Fruit fly (Drosophila melanogaster) whole organism: ENCODE measurements around the gene CG43739.
A peak's percentile ranks its signal among the peaks of the same experiment; 100 is the strongest.

Source experiments
- CG8478 ChIP-seq: fragments of >200 bp; optimal IDR thresholded peaks from 2 replicates; lab custom pipeline; 2018; ENCODE audit warnings: inconsistent platforms
- Dll ChIP-seq: fragments of >200 bp; optimal IDR thresholded peaks from 2 replicates; lab custom pipeline; 2017
- EcR ChIP-seq, 2 experiments: fragments of >200 bp; optimal IDR thresholded peaks; 2 replicates each; lab custom pipeline; 2017; ENCODE audit warnings: missing biosample characterization in 2 of 2, missing genetic modification characterization in 2 of 2, missing genetic modification reagents in 2 of 2
- pan ChIP-seq: fragments of >200 bp; optimal IDR thresholded peaks from 2 replicates; lab custom pipeline; 2017
- psq ChIP-seq: fragments of >200 bp; optimal IDR thresholded peaks from 2 replicates; lab custom pipeline; 2017
- usp ChIP-seq: fragments of >200 bp; optimal IDR thresholded peaks from 2 replicates; lab custom pipeline; 2017; ENCODE audit warnings: missing biosample characterization, missing genetic modification characterization, mixed read lengths

CG43739 gene

dm6 chr2L:20942206-20942863, 23.6 kb upstream of the CG43739 start:
- no peak for TF ChIP-seq psq
- TF ChIP-seq usp (GFP tag; lab: Kevin White, UChicago), result no peak
- TF ChIP-seq pan (lab: Kevin White, UChicago), result no peak
- TF ChIP-seq EcR (GFP tag; optimal IDR thresholded peaks at IDR 0.05; lab: Kevin White, UChicago), result no peak
- no peak for TF ChIP-seq CG8478 (lab: Kevin White, UChicago)
- TF ChIP-seq Dll (lab: Kevin White, UChicago), result no peak

DNA sequence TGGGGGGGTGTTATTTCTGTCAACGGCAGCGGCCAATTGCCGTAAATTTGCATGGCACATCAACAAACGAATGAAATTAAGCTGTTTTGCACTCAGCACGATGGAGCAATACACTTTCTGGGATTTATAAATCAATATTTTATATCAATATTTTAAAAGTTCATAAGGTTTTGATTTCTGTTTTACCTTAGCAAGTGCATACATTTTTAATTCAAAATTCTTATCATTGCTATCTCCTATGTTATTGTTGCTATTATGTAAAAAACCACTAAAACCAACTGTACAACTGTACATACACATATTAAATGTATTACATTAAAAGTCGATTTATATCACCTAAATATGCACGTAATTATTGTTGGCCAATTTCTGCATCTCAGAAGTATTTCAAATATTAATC, 22.0 kb upstream of the CG43739 start:
- TF ChIP-seq usp (GFP tag; lab: Kevin White, UChicago) (no peak), Dll (lab: Kevin White, UChicago) (no peak), psq (no peak), pan (lab: Kevin White, UChicago) (no peak), CG8478 (lab: Kevin White, UChicago) (no peak), EcR (GFP tag; optimal IDR thresholded peaks at IDR 0.05; lab: Kevin White, UChicago) (no peak)

dm6 chr2L:20939632-20940031, 20.9 kb upstream of the CG43739 start:
- TF ChIP-seq Dll (lab: Kevin White, UChicago) (no peak), psq (no peak)

DNA sequence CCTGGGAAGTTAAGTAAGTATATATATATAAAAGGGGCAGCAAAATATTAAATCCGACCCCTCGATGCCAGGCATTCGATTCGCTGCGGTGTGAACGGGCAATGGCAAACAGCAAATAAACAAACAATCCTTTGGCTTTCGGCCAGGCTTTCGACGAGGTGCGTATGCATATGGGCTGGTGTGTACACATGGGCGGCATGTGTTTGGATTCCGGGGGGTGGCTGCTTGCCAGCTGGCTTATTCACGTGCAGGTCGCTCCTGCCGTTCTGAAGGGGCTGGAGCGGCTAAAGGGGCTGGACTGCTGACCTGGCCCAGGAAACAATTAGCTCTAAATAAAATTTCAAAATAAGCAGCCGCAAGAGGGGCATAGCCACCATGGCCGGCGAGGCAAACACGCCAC, 18.7 kb upstream of the CG43739 start:
- no peak for TF ChIP-seq usp (GFP tag; lab: Kevin White, UChicago)
- no peak for TF ChIP-seq EcR (GFP tag; optimal IDR thresholded peaks at IDR 0.05; lab: Kevin White, UChicago)
- TF ChIP-seq pan (lab: Kevin White, UChicago), result no peak
- no peak for TF ChIP-seq psq
- no peak for TF ChIP-seq CG8478 (lab: Kevin White, UChicago)
- no peak for TF ChIP-seq Dll (lab: Kevin White, UChicago)

dm6 chr2L:20936420-20936819, 17.7 kb upstream of the CG43739 start:
- no peak for TF ChIP-seq CG8478 (lab: Kevin White, UChicago)
- no peak for TF ChIP-seq Dll (lab: Kevin White, UChicago)
- no peak for TF ChIP-seq psq
- TF ChIP-seq EcR (GFP tag; optimal IDR thresholded peaks at IDR 0.05; lab: Kevin White, UChicago), result no peak

DNA sequence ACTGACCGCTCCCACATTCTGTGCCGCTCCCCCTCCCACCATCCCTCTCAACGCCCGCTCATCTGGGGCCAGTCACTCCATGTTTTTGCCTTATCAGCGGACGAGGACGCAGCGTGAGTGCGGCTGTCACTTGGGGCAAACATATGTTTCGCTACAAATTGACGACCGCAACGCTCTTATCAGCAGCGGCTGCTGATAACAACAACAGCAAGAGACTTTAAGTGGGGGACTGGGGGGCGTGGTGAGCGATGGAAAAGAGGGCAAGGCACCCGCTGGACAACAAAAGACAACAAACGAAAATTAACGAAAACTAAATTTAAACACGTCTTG, 17.3 kb upstream of the CG43739 start:
- TF ChIP-seq EcR (GFP tag; optimal IDR thresholded peaks at IDR 0.05; lab: Kevin White, UChicago) (peak; percentile 58 to 79), usp (GFP tag; lab: Kevin White, UChicago) (no peak)

DNA sequence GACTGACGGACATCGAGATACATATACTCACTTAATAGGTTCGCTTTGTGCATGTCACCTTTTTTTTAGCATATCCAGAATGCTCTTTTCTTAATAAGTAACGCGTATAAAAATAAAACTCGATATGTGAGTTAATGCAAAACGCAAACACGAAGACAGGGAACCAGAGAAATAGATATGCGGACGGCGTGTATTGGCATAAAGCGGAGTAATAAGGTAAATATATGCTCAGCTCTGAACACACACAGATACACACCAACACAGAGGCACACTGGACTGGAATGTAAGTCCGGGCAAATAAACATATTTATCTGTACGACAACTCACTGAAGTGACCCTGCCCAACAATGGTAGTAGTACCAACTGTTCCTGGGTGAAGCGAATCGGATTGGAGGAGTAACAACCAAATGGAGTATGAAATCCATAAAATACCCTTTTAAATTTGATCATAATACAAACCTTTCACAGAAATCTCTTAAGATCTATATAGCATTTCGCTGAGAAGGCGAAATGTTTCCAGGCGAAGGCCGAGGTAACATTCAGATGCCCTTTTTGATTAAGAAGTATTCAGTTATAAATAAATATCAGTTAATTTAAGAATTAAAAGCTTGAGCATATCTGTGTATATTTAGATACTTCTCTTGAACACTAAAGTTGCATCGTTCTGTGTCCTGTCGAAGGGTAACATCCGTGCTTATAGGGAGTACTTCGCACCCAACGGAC, 16.8 kb upstream of the CG43739 start:
- TF ChIP-seq Dll (lab: Kevin White, UChicago) (no peak), EcR (GFP tag; optimal IDR thresholded peaks at IDR 0.05; lab: Kevin White, UChicago) (no peak), usp (GFP tag; lab: Kevin White, UChicago) (no peak), CG8478 (lab: Kevin White, UChicago) (no peak), pan (lab: Kevin White, UChicago) (no peak), psq (no peak)

dm6 chr2L:20934678-20935077, 15.9 kb upstream of the CG43739 start:
- TF ChIP-seq CG8478 (lab: Kevin White, UChicago) (no peak), EcR (GFP tag; optimal IDR thresholded peaks at IDR 0.05; lab: Kevin White, UChicago) (no peak), pan (lab: Kevin White, UChicago) (no peak), psq (no peak), Dll (lab: Kevin White, UChicago) (no peak), usp (GFP tag; lab: Kevin White, UChicago) (no peak)

DNA sequence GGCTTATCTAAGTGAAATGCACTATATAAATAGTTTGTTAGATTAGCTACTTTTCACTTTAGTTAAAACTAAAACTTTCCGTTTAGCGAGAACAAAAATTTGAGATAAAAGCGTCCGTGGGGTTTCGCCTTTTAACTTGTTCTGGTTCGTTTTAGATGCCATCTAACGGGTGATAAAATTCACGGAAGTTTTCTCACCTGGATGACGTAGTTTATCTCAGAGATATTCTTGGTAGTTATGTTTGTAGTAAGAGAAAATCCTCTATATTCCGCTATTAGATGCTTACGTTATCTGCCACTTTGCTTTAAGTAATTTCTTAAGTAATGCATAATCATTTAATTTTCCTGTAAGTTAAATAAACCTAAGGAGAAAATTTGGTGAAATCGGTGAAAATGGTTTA, 15.3 kb upstream of the CG43739 start, which contains the start of gene CG9270:
Gene CG9270 (minus strand): TSS at position 101 of the 400 bp plus-strand sequence.
- TF ChIP-seq usp (GFP tag; lab: Kevin White, UChicago) (no peak), Dll (lab: Kevin White, UChicago) (no peak), pan (lab: Kevin White, UChicago) (no peak), psq (no peak), CG8478 (lab: Kevin White, UChicago) (no peak)

dm6 chr2L:20927653-20928052, 8.9 kb upstream of the CG43739 start, which contains the start of gene Nthl1:
Gene Nthl1 (minus strand): TSS chr2L:20927860.
- TF ChIP-seq pan (lab: Kevin White, UChicago), result no peak
- no peak for TF ChIP-seq Dll (lab: Kevin White, UChicago)
- TF ChIP-seq EcR (GFP tag; optimal IDR thresholded peaks at IDR 0.05; lab: Kevin White, UChicago), result no peak

- no peak for TF ChIP-seq pan (lab: Kevin White, UChicago)
- no peak for TF ChIP-seq psq
- no peak for TF ChIP-seq EcR (GFP tag; optimal IDR thresholded peaks at IDR 0.05; lab: Kevin White, UChicago)
- TF ChIP-seq Dll (lab: Kevin White, UChicago), result no peak
- TF ChIP-seq usp (GFP tag; lab: Kevin White, UChicago), result no peak
- no peak for TF ChIP-seq CG8478 (lab: Kevin White, UChicago)
These were observed 7.2 kb upstream of the CG43739 start, which contains the start of gene RPA2 for dm6 chr2L:20925975-20926374. Gene RPA2 (minus strand): TSS chr2L:20926147.

dm6 chr2L:20923088-20923571, 4.4 kb upstream of the CG43739 start:
- TF ChIP-seq CG8478 (lab: Kevin White, UChicago) (no peak), EcR (GFP tag; optimal IDR thresholded peaks at IDR 0.05; lab: Kevin White, UChicago) (no peak), psq (no peak), pan (lab: Kevin White, UChicago) (no peak)
